Worm (Caenorhabditis elegans) whole organism, L1 larva: ENCODE results near the gene rpc-25.

Experiments
- C16A3.4 ChIP-seq: fragments of 150-350 bp; optimal IDR thresholded peaks from 2 replicates; lab custom pipeline; 2014; ENCODE audit warnings: missing biosample characterization, missing genetic modification characterization
- F16B12.6 ChIP-seq: fragments of 150-350 bp; optimal IDR thresholded peaks from 2 replicates; lab custom pipeline; 2014; ENCODE audit warnings: missing biosample characterization, missing genetic modification characterization
- Y116A8C.19 ChIP-seq: sonication (generic microtip); optimal IDR thresholded peaks from 2 replicates; lab custom pipeline; 2016; ENCODE audit warnings: missing compliant biosample characterization, missing genetic modification characterization, borderline replicate concordance
- alr-1 ChIP-seq: fragments of 200-800 bp; sonication (Bioruptor generic); optimal IDR thresholded peaks from 2 replicates; lab custom pipeline; 2018; ENCODE audit warnings: borderline replicate concordance, mild to moderate bottlenecking, missing genetic modification characterization, missing compliant biosample characterization
- ama-1 ChIP-seq: fragments of 150-350 bp; optimal IDR thresholded peaks from 2 replicates; lab custom pipeline; 2014
- ceh-8 ChIP-seq: fragments of 200-800 bp; sonication (Bioruptor generic); optimal IDR thresholded peaks from 2 replicates; lab custom pipeline; 2018; ENCODE audit warnings: mild to moderate bottlenecking, missing genetic modification characterization, moderate library complexity, missing compliant biosample characterization
- ceh-82 ChIP-seq, 3 experiments: fragments of 150-350 bp in 1 of 3; sonication (generic microtip) in 2 of 3; optimal IDR thresholded peaks; 2 replicates each; lab custom pipeline; 2014 to 2017; ENCODE audit warnings: missing biosample characterization in 3 of 3, missing genetic modification characterization in 3 of 3
- ceh-90 ChIP-seq: sonication (generic microtip); optimal IDR thresholded peaks from 2 replicates; lab custom pipeline; 2016; ENCODE audit warnings: missing genetic modification characterization, missing compliant biosample characterization
- dpl-1 ChIP-seq, 3 experiments: fragments of 150-350 bp in 2 of 3; sonication (generic microtip) in 1 of 3; optimal IDR thresholded peaks; 2 replicates each; lab custom pipeline; 2014 to 2017; ENCODE audit warnings: missing biosample characterization in 3 of 3, missing genetic modification characterization in 3 of 3, missing genetic modification reagents in 3 of 3
- dsc-1 ChIP-seq: sonication (generic microtip); optimal IDR thresholded peaks from 2 replicates; lab custom pipeline; 2016; ENCODE audit warnings: mild to moderate bottlenecking, missing genetic modification characterization, missing compliant biosample characterization
- efl-1 ChIP-seq, 4 experiments: fragments of 150-350 bp; optimal IDR thresholded peaks in 3 of 4; peaks in 1 of 4; 1 replicate in 1 of 4; 2 replicates in 3 of 4; lab custom pipeline; 2014; ENCODE audit warnings: missing biosample characterization in 2 of 4, missing genetic modification characterization in 2 of 4, missing genetic modification reagents in 2 of 4
- egl-27 ChIP-seq, 2 experiments: fragments of 150-350 bp in 1 of 2; sonication (generic microtip); optimal IDR thresholded peaks; 3 replicates each; lab custom pipeline; 2017 to 2018; ENCODE audit warnings: missing biosample characterization in 2 of 2, missing genetic modification characterization in 2 of 2, missing genetic modification reagents in 2 of 2
- fkh-10 ChIP-seq: sonication (generic microtip); optimal IDR thresholded peaks from 2 replicates; lab custom pipeline; 2017; ENCODE audit warnings: missing biosample characterization, missing genetic modification reagents, missing genetic modification characterization
- fkh-8 ChIP-seq: sonication (generic microtip); optimal IDR thresholded peaks from 2 replicates; lab custom pipeline; 2016; ENCODE audit warnings: mild to moderate bottlenecking, missing genetic modification characterization, missing compliant biosample characterization
- hlh-17 ChIP-seq: fragments of 200-800 bp; sonication (Bioruptor generic); optimal IDR thresholded peaks from 2 replicates; lab custom pipeline; 2018; ENCODE audit warnings: missing genetic modification characterization, mild to moderate bottlenecking, missing compliant biosample characterization, moderate library complexity, borderline replicate concordance
- hpl-2 ChIP-seq: fragments of 150-350 bp; optimal IDR thresholded peaks from 2 replicates; lab custom pipeline; 2014; ENCODE audit warnings: missing biosample characterization, missing genetic modification reagents, missing genetic modification characterization
- lsy-2 ChIP-seq, 2 experiments: fragments of 150-350 bp; optimal IDR thresholded peaks; 2 replicates each; lab custom pipeline; 2014; ENCODE audit warnings: missing biosample characterization in 2 of 2, missing genetic modification characterization in 2 of 2
- mep-1 ChIP-seq: fragments of 150-350 bp; optimal IDR thresholded peaks from 2 replicates; lab custom pipeline; 2014; ENCODE audit warnings: missing biosample characterization, missing genetic modification characterization
- nhr-12 ChIP-seq: sonication (generic microtip); optimal IDR thresholded peaks from 2 replicates; lab custom pipeline; 2017; ENCODE audit warnings: missing biosample characterization, missing genetic modification characterization
- nhr-237 ChIP-seq: fragments of 150-350 bp; optimal IDR thresholded peaks from 2 replicates; lab custom pipeline; 2014; ENCODE audit warnings: missing biosample characterization, missing genetic modification characterization
- nhr-28 ChIP-seq: fragments of 150-350 bp; optimal IDR thresholded peaks from 2 replicates; lab custom pipeline; 2014; ENCODE audit warnings: missing biosample characterization, missing genetic modification characterization
- nhr-47 ChIP-seq: sonication (generic microtip); optimal IDR thresholded peaks from 2 replicates; lab custom pipeline; 2016; ENCODE audit warnings: mild to moderate bottlenecking, missing genetic modification characterization, moderate library complexity, missing compliant biosample characterization
- nhr-71 ChIP-seq: sonication (generic microtip); optimal IDR thresholded peaks from 2 replicates; lab custom pipeline; 2016; ENCODE audit warnings: mild to moderate bottlenecking, missing genetic modification characterization, moderate library complexity, missing compliant biosample characterization
- nhr-77 ChIP-seq: fragments of 150-350 bp; optimal IDR thresholded peaks from 2 replicates; lab custom pipeline; 2014; ENCODE audit warnings: missing biosample characterization, missing genetic modification characterization
- nhr-85 ChIP-seq: sonication (generic microtip); peaks from one replicate; lab custom pipeline; 2016; ENCODE audit warnings: missing genetic modification characterization, inconsistent platforms, missing compliant biosample characterization
- pag-3 ChIP-seq: sonication (generic microtip); optimal IDR thresholded peaks from 2 replicates; lab custom pipeline; 2017; ENCODE audit warnings: missing genetic modification characterization, mild to moderate bottlenecking, missing compliant biosample characterization, antibody characterized with exemption, borderline replicate concordance; ENCODE audit not compliant: insufficient read depth
- rnt-1 ChIP-seq: sonication (generic microtip); optimal IDR thresholded peaks from 2 replicates; lab custom pipeline; 2016; ENCODE audit warnings: mild to moderate bottlenecking, missing genetic modification characterization, moderate library complexity, missing compliant biosample characterization
- skn-1 ChIP-seq: fragments of 150-350 bp; optimal IDR thresholded peaks from 2 replicates; lab custom pipeline; 2014; ENCODE audit warnings: missing biosample characterization, missing genetic modification characterization
- snpc-4 ChIP-seq: fragments of 150-350 bp; optimal IDR thresholded peaks from 2 replicates; lab custom pipeline; 2014; ENCODE audit warnings: missing biosample characterization, missing genetic modification characterization
- snu-23 ChIP-seq: sonication (generic microtip); optimal IDR thresholded peaks from 2 replicates; lab custom pipeline; 2016; ENCODE audit warnings: missing genetic modification characterization, missing compliant biosample characterization
- sox-4 ChIP-seq: sonication (generic microtip); optimal IDR thresholded peaks from 2 replicates; lab custom pipeline; 2016; ENCODE audit warnings: missing genetic modification characterization, missing compliant biosample characterization
- sptf-1 ChIP-seq: fragments of 150-350 bp; optimal IDR thresholded peaks from 2 replicates; lab custom pipeline; 2014; ENCODE audit warnings: missing biosample characterization, missing genetic modification characterization
- sup-37 ChIP-seq: fragments of 200-800 bp; sonication (Bioruptor generic); optimal IDR thresholded peaks from 2 replicates; lab custom pipeline; 2018; ENCODE audit warnings: mild to moderate bottlenecking, missing genetic modification characterization, missing compliant biosample characterization
- swsn-7 ChIP-seq: sonication (generic microtip); optimal IDR thresholded peaks from 2 replicates; lab custom pipeline; 2016; ENCODE audit warnings: missing genetic modification characterization, missing compliant biosample characterization
- tlp-1 ChIP-seq: fragments of 150-350 bp; optimal IDR thresholded peaks from 2 replicates; lab custom pipeline; 2014; ENCODE audit warnings: missing biosample characterization, missing genetic modification characterization
- unc-62 ChIP-seq: fragments of 150-350 bp; optimal IDR thresholded peaks from 2 replicates; lab custom pipeline; 2014; ENCODE audit warnings: missing biosample characterization, missing genetic modification reagents, missing genetic modification characterization
- unc-86 ChIP-seq: sonication (generic microtip); optimal IDR thresholded peaks from 2 replicates; lab custom pipeline; 2016; ENCODE audit warnings: missing genetic modification characterization, missing compliant biosample characterization
- zag-1 ChIP-seq: fragments of 150-350 bp; optimal IDR thresholded peaks from 2 replicates; lab custom pipeline; 2014; ENCODE audit warnings: missing biosample characterization, missing genetic modification characterization

Gene rpc-25

ce11 chrV:10237959-10238444, 31.6 kb upstream of the rpc-25 start:
- TF ChIP-seq nhr-85 (tag; lab: Kevin White, UChicago): peak; percentile 53
- TF ChIP-seq efl-1 (optimal IDR thresholded peaks at IDR 0.05; lab: Kevin White, UChicago): no peak
- peak in 1 of 2 experiments; percentile 11 for TF ChIP-seq efl-1 (GFP tag; optimal IDR thresholded peaks at IDR 0.05 in 1 of 2; lab: Kevin White, UChicago)
- TF ChIP-seq sptf-1: no peak
- TF ChIP-seq, all 84 proteins: peak for 2

ce11 chrV:10237171-10237570, 30.8 kb upstream of the rpc-25 start:
- TF ChIP-seq skn-1 (tag; lab: Kevin White, UChicago) (no peak), zag-1 (no peak)

ce11 chrV:10233330-10233729, 26.9 kb upstream of the rpc-25 start, which contains the start of gene str-182:
Gene str-182 (minus strand): TSS chrV:10233430.
- no peak for TF ChIP-seq F16B12.6
- peak; percentile 41 for TF ChIP-seq fkh-8 (tag; lab: Kevin White, UChicago)
- TF ChIP-seq ama-1 (lab: Kevin White, UChicago): no peak
- no peak for TF ChIP-seq lsy-2 (tag; optimal IDR thresholded peaks at IDR 0.05; lab: Kevin White, UChicago)
- no peak for TF ChIP-seq nhr-28 (tag; lab: Kevin White, UChicago)
- TF ChIP-seq nhr-71 (tag; lab: Kevin White, UChicago): peak; percentile 12

- TF ChIP-seq Y116A8C.19 (no peak), nhr-47 (tag; lab: Kevin White, UChicago) (no peak), F16B12.6 (no peak), nhr-12 (tag; lab: Kevin White, UChicago) (no peak), swsn-7 (tag; lab: Kevin White, UChicago) (no peak), sup-37 (GFP tag; lab: Kevin White, UChicago) (no peak), alr-1 (tag; lab: Kevin White, UChicago) (no peak), ceh-8 (GFP tag; lab: Kevin White, UChicago) (no peak), unc-86 (no peak), snu-23 (no peak), mep-1 (tag; lab: Kevin White, UChicago) (no peak), pag-3 (tag; lab: Kevin White, UChicago) (no peak), nhr-77 (tag; lab: Kevin White, UChicago) (no peak), ceh-82 (tag; optimal IDR thresholded peaks at IDR 0.05; lab: Kevin White, UChicago) (no peak), nhr-237 (tag; lab: Kevin White, UChicago) (no peak)
These were observed 24.5 kb upstream of the rpc-25 start, which contains the start of gene fipr-6 for ce11 chrV:10230932-10231331. Gene fipr-6 (plus strand): TSS chrV:10231232.

- TF ChIP-seq nhr-12 (tag; lab: Kevin White, UChicago): no peak
- peak; percentile 61 for TF ChIP-seq dsc-1 (tag; lab: Kevin White, UChicago)
These were observed 22.9 kb upstream of the rpc-25 start, which contains the start of the genes pyt-1 and fipr-7 for ce11 chrV:10229222-10229879. Gene pyt-1 (minus strand): TSS chrV:10229322. Gene fipr-7 (plus strand): TSS chrV:10229829.

ce11 chrV:10228360-10228759, 22.0 kb upstream of the rpc-25 start, which contains the start of gene fipr-4:
Gene fipr-4 (minus strand): TSS chrV:10228460.
- TF ChIP-seq egl-27 (tag; optimal IDR thresholded peaks at IDR 0.05; lab: Kevin White, UChicago): no peak
- no peak for TF ChIP-seq zag-1
- no peak for TF ChIP-seq ceh-90
- TF ChIP-seq unc-62 (GFP tag; lab: Kevin White, UChicago): no peak
- no peak for TF ChIP-seq snpc-4
- TF ChIP-seq rnt-1 (tag; lab: Kevin White, UChicago): no peak
- no peak for TF ChIP-seq lsy-2 (tag; optimal IDR thresholded peaks at IDR 0.05; lab: Kevin White, UChicago)
- no peak for TF ChIP-seq unc-86
- no peak for TF ChIP-seq hpl-2
- no peak for TF ChIP-seq fkh-10 (GFP tag; lab: Kevin White, UChicago)
- TF ChIP-seq nhr-237 (tag; lab: Kevin White, UChicago): no peak
- TF ChIP-seq dpl-1 (GFP tag; optimal IDR thresholded peaks at IDR 0.05; lab: Kevin White, UChicago): no peak
- TF ChIP-seq sox-4 (tag; lab: Kevin White, UChicago): no peak
- no peak for TF ChIP-seq hlh-17 (GFP tag; lab: Kevin White, UChicago)
- TF ChIP-seq C16A3.4 (tag; lab: Kevin White, UChicago): no peak
- no peak for TF ChIP-seq fkh-8 (tag; lab: Kevin White, UChicago)
- TF ChIP-seq tlp-1 (tag; lab: Kevin White, UChicago): no peak
